Fruit fly (Drosophila melanogaster): ENCODE results near the gene Grip71.

The Grip71 gene

DNA sequence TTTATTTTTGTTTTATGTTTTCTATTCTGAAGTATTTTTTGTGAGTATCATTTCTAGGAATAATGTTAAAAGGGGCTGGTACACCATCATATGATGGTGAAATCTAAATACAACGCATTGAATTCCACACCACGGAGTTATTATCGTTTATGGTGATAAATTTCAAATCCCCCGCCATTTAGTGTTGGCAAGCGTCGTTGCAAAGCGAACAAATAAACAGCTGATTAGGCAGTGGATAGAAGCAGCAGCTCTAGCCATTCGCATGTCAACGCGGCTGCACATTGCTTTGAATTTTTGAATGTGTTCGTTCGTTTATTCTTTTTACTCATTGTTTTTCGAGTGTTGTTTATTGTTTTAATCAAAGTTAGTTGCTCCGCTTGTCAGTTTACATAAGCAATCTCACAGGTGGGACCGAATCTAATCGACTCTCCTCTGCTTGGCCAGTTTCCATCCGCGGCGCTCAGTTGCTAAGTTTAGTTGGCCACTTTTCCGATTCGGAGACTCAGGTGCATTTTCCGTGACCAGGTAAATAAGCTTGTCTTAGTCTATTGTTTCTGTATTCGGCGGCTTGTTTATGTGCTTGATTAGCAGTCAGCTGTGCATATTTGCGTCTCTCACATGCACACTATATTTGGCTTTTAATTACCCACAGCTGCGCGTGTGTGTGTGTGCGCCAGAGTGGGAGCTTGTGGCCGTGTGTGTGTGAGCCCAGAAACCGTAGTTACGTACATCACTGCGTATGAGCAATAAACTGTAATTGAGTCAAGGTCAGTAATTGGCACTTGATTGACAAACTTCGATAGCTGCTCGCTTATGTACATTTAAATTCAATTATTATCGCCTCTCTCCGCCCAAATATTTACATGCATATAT is 31.5 kb upstream of the Grip71 start, which contains the start of the genes Mst36Fa and CG31751 (continued):
- no peak for TF ChIP-seq Doc3 (GFP tag; IDR thresholded peaks at IDR 0.05; ENCODE audit: partially characterized antibody)
- peak; percentile 28; the same call in 1 of the 2 replicates for TF ChIP-seq CG3847 (GFP tag; IDR thresholded peaks at IDR 0.05)
- no peak for TF ChIP-seq peb (GFP tag; IDR thresholded peaks at IDR 0.05)
- no peak for TF ChIP-seq ac (GFP tag; optimal IDR thresholded peaks at IDR 0.05)
- TF ChIP-seq sim (GFP tag; IDR thresholded peaks at IDR 0.05) = peak; percentile 76
- peak; percentile 41 for TF ChIP-seq CG18011 (GFP tag; optimal IDR thresholded peaks at IDR 0.05)
- no peak for TF ChIP-seq CG2129 (GFP tag; IDR thresholded peaks at IDR 0.05; ENCODE audit: partially characterized antibody)
- TF ChIP-seq repo (GFP tag; optimal IDR thresholded peaks at IDR 0.05) = peak; percentile 79
- TF ChIP-seq klu (GFP tag; IDR thresholded peaks at IDR 0.05) = no peak
- TF ChIP-seq CG16863 (GFP tag; optimal IDR thresholded peaks at IDR 0.05) = peak; percentile 82
- peak; percentile 28 for TF ChIP-seq CG5245 (GFP tag; optimal IDR thresholded peaks at IDR 0.05)
- peak; percentile 76 for TF ChIP-seq Dbx (GFP tag; IDR thresholded peaks at IDR 0.05)
- no peak for TF ChIP-seq CG10147 (GFP tag; optimal IDR thresholded peaks at IDR 0.05)
- TF ChIP-seq btn (GFP tag; optimal IDR thresholded peaks at IDR 0.05) = peak; percentile 68
- TF ChIP-seq BtbVII (GFP tag; optimal IDR thresholded peaks at IDR 0.05) = peak; percentile 88
- no peak for TF ChIP-seq tna (GFP tag; IDR thresholded peaks at IDR 0.05; ENCODE audit: partially characterized antibody)
- TF ChIP-seq Lhr (GFP tag; optimal IDR thresholded peaks at IDR 0.05) = peak; percentile 44
- TF ChIP-seq CG1647 (GFP tag; optimal IDR thresholded peaks at IDR 0.05) = peak; percentile 53
- peak; percentile 33 for TF ChIP-seq ems (GFP tag; optimal IDR thresholded peaks at IDR 0.05)
- peak; percentile 96 for TF ChIP-seq sug (tag; optimal IDR thresholded peaks at IDR 0.05)
- TF ChIP-seq abd-A (tag; optimal IDR thresholded peaks at IDR 0.05) = no peak
- peak; percentile 78 for TF ChIP-seq pb (GFP tag; optimal IDR thresholded peaks at IDR 0.05)
- peak; percentile 74 for TF ChIP-seq CG2116 (GFP tag; optimal IDR thresholded peaks at IDR 0.05)
- peak; percentile 23 for TF ChIP-seq CG12155 (GFP tag; optimal IDR thresholded peaks at IDR 0.05)
- TF ChIP-seq CG7839 (tag; optimal IDR thresholded peaks at IDR 0.05) = peak; percentile 45
- peak; percentile 63 for TF ChIP-seq tap (tag; optimal IDR thresholded peaks at IDR 0.05)
- peak; percentile 81 for TF ChIP-seq CG15269 (tag; optimal IDR thresholded peaks at IDR 0.05)
- TF ChIP-seq CG10543 (GFP tag; optimal IDR thresholded peaks at IDR 0.05) = peak; percentile 90
- TF ChIP-seq Vsx1 (GFP tag; optimal IDR thresholded peaks at IDR 0.05) = peak; percentile 97
- peak; percentile 51 for TF ChIP-seq grau (tag; optimal IDR thresholded peaks at IDR 0.05)
- no peak for TF ChIP-seq ap (GFP tag; IDR thresholded peaks at IDR 0.05)
- TF ChIP-seq Xbp1 (GFP tag; optimal IDR thresholded peaks at IDR 0.05) = peak; percentile 27
- TF ChIP-seq mld (GFP tag; IDR thresholded peaks at IDR 0.05; ENCODE audit: partially characterized antibody) = no peak
- no peak for TF ChIP-seq Lim3 (GFP tag; IDR thresholded peaks at IDR 0.05)
- TF ChIP-seq dan (GFP tag; IDR thresholded peaks at IDR 0.05) = no peak
- TF ChIP-seq CG4730 (GFP tag; IDR thresholded peaks at IDR 0.05) = no peak
- TF ChIP-seq zf30C (GFP tag; optimal IDR thresholded peaks at IDR 0.05) = no peak
- TF ChIP-seq row (GFP tag; IDR thresholded peaks at IDR 0.05) = peak; percentile 42; the same call in 1 of the 3 replicates
- peak; percentile 40; the same call in 1 of the 2 replicates for TF ChIP-seq CG32772 (GFP tag; IDR thresholded peaks at IDR 0.05)
- TF ChIP-seq ro (GFP tag; IDR thresholded peaks at IDR 0.05) = no peak
- no peak for TF ChIP-seq CG3726 (GFP tag; IDR thresholded peaks at IDR 0.05)
- peak; percentile 52 for TF ChIP-seq Hr3 (GFP tag; optimal IDR thresholded peaks at IDR 0.05)
- TF ChIP-seq NFAT (GFP tag; IDR thresholded peaks at IDR 0.05) = no peak; the same call in 1 of the 2 replicates
- peak; percentile 85 for TF ChIP-seq CG8089 (GFP tag; optimal IDR thresholded peaks at IDR 0.05)
- TF ChIP-seq CG8388 (GFP tag; optimal IDR thresholded peaks at IDR 0.05) = peak; percentile 11
- peak; percentile 83 for TF ChIP-seq Atf6 (GFP tag; IDR thresholded peaks at IDR 0.05)
- peak; percentile 37 for TF ChIP-seq trh (GFP tag; optimal IDR thresholded peaks at IDR 0.05)
- TF ChIP-seq CG15073 (GFP tag; optimal IDR thresholded peaks at IDR 0.05) = no peak
- 0 out of 2 replicates have a peak, but pooled peaks have one; percentile 42 for TF ChIP-seq E2f1 (GFP tag; IDR thresholded peaks at IDR 0.05)
